Worm (Caenorhabditis elegans) whole organism, L3 larva: Measurements from ENCODE around the gene ric-7.

Experiments
- R02D3.7 ChIP-seq: fragments of 150-350 bp; optimal IDR thresholded peaks from 2 replicates; lab custom pipeline; 2014; ENCODE audit warnings: missing biosample characterization, missing genetic modification characterization
- aly-2 ChIP-seq: fragments of 150-350 bp; optimal IDR thresholded peaks from 2 replicates; lab custom pipeline; 2014; ENCODE audit warnings: missing biosample characterization, missing genetic modification characterization
- ama-1 ChIP-seq: fragments of 150-350 bp; optimal IDR thresholded peaks from 2 replicates; lab custom pipeline; 2018
- ceh-16 ChIP-seq: sonication (generic microtip); optimal IDR thresholded peaks from 2 replicates; lab custom pipeline; 2017; ENCODE audit warnings: missing biosample characterization, missing genetic modification characterization
- ceh-28 ChIP-seq: fragments of 150-350 bp; optimal IDR thresholded peaks from 2 replicates; lab custom pipeline; 2014; ENCODE audit warnings: missing biosample characterization, missing genetic modification reagents, missing genetic modification characterization
- ceh-82 ChIP-seq: fragments of 150-350 bp; optimal IDR thresholded peaks from 2 replicates; lab custom pipeline; 2014; ENCODE audit warnings: missing biosample characterization, missing genetic modification characterization
- ceh-9 ChIP-seq: sonication (generic microtip); optimal IDR thresholded peaks from 2 replicates; lab custom pipeline; 2018; ENCODE audit warnings: missing biosample characterization, missing genetic modification characterization
- egl-27 ChIP-seq: sonication (generic microtip); optimal IDR thresholded peaks from 4 replicates; lab custom pipeline; 2017; ENCODE audit warnings: missing biosample characterization, missing genetic modification reagents, missing genetic modification characterization
- egl-5 ChIP-seq: fragments of 150-350 bp; optimal IDR thresholded peaks from 2 replicates; lab custom pipeline; 2017; ENCODE audit warnings: missing biosample characterization, missing genetic modification reagents, missing genetic modification characterization, inconsistent platforms
- elt-1 ChIP-seq: fragments of 150-350 bp; optimal IDR thresholded peaks from 2 replicates; lab custom pipeline; 2014; ENCODE audit warnings: missing biosample characterization, missing genetic modification characterization
- elt-2 ChIP-seq: sonication (generic microtip); optimal IDR thresholded peaks from 2 replicates; lab custom pipeline; 2016; ENCODE audit warnings: missing genetic modification reagents, mild to moderate bottlenecking, missing genetic modification characterization, missing compliant biosample characterization
- eor-1 ChIP-seq, 2 experiments: fragments of 150-350 bp; optimal IDR thresholded peaks; 2 replicates each; lab custom pipeline; 2014 to 2018; ENCODE audit warnings: missing biosample characterization in 2 of 2, missing genetic modification characterization in 2 of 2
- fkh-10 ChIP-seq: sonication (generic microtip); optimal IDR thresholded peaks from 2 replicates; lab custom pipeline; 2017; ENCODE audit warnings: missing biosample characterization, missing genetic modification reagents, missing genetic modification characterization
- fkh-2 ChIP-seq: fragments of 150-350 bp; optimal IDR thresholded peaks from 2 replicates; lab custom pipeline; 2014; ENCODE audit warnings: missing biosample characterization, missing genetic modification reagents, missing genetic modification characterization
- fos-1 ChIP-seq: fragments of 150-350 bp; optimal IDR thresholded peaks from 2 replicates; lab custom pipeline; 2014; ENCODE audit warnings: missing biosample characterization, missing genetic modification characterization
- hmg-11 ChIP-seq: sonication (generic microtip); optimal IDR thresholded peaks from 2 replicates; lab custom pipeline; 2016; ENCODE audit warnings: missing genetic modification characterization, missing compliant biosample characterization
- lin-15B ChIP-seq: fragments of 150-350 bp; optimal IDR thresholded peaks from 2 replicates; lab custom pipeline; 2014; ENCODE audit warnings: missing biosample characterization, missing genetic modification characterization
- lin-39 ChIP-seq: fragments of 150-350 bp; optimal IDR thresholded peaks from 2 replicates; lab custom pipeline; 2018; ENCODE audit warnings: missing biosample characterization, missing genetic modification reagents, missing genetic modification characterization
- lsy-12 ChIP-seq: sonication (generic microtip); optimal IDR thresholded peaks from 2 replicates; lab custom pipeline; 2016; ENCODE audit warnings: mild to moderate bottlenecking, missing genetic modification characterization, missing compliant biosample characterization
- mdl-1 ChIP-seq: fragments of 150-350 bp; optimal IDR thresholded peaks from 2 replicates; lab custom pipeline; 2014; ENCODE audit warnings: missing biosample characterization, missing genetic modification characterization
- nfya-1 ChIP-seq: sonication (generic microtip); optimal IDR thresholded peaks from 2 replicates; lab custom pipeline; 2017; ENCODE audit warnings: missing genetic modification characterization, mild to moderate bottlenecking, missing compliant biosample characterization, antibody characterized with exemption, moderate library complexity; ENCODE audit not compliant: insufficient read depth
- nhr-12 ChIP-seq: fragments of 150-350 bp; optimal IDR thresholded peaks from 2 replicates; lab custom pipeline; 2014; ENCODE audit warnings: missing biosample characterization, missing genetic modification characterization
- nhr-23 ChIP-seq: fragments of 150-350 bp; optimal IDR thresholded peaks from 2 replicates; lab custom pipeline; 2014; ENCODE audit warnings: missing biosample characterization, missing genetic modification reagents, missing genetic modification characterization
- nhr-237 ChIP-seq: fragments of 150-350 bp; optimal IDR thresholded peaks from 2 replicates; lab custom pipeline; 2014; ENCODE audit warnings: missing biosample characterization, missing genetic modification characterization
- nhr-25 ChIP-seq: sonication (generic microtip); optimal IDR thresholded peaks from 2 replicates; lab custom pipeline; 2017; ENCODE audit warnings: missing biosample characterization, missing genetic modification characterization
- nhr-28 ChIP-seq: fragments of 150-350 bp; optimal IDR thresholded peaks from 2 replicates; lab custom pipeline; 2014; ENCODE audit warnings: missing biosample characterization, missing genetic modification characterization
- nhr-43 ChIP-seq: sonication (generic microtip); optimal IDR thresholded peaks from 2 replicates; lab custom pipeline; 2016; ENCODE audit warnings: mild to moderate bottlenecking, missing genetic modification characterization, missing compliant biosample characterization; ENCODE audit not compliant: poor library complexity, severe bottlenecking
- nhr-67 ChIP-seq: fragments of 150-350 bp; optimal IDR thresholded peaks from 2 replicates; lab custom pipeline; 2014; ENCODE audit warnings: missing biosample characterization, missing genetic modification characterization
- nhr-76 ChIP-seq: fragments of 150-350 bp; sonication (generic microtip); optimal IDR thresholded peaks from 5 replicates; lab custom pipeline; 2014; ENCODE audit warnings: missing biosample characterization, missing genetic modification characterization
- nhr-77 ChIP-seq: fragments of 150-350 bp; optimal IDR thresholded peaks from 2 replicates; lab custom pipeline; 2014; ENCODE audit warnings: missing biosample characterization, missing genetic modification characterization
- pha-4 ChIP-seq: fragments of 150-350 bp; optimal IDR thresholded peaks from 2 replicates; lab custom pipeline; 2014; ENCODE audit warnings: missing biosample characterization, missing genetic modification reagents, missing genetic modification characterization
- pqm-1 ChIP-seq: fragments of 150-350 bp; optimal IDR thresholded peaks from 2 replicates; lab custom pipeline; 2017; ENCODE audit warnings: missing biosample characterization, missing genetic modification characterization, inconsistent platforms
- sea-2 ChIP-seq: fragments of 150-350 bp; sonication (generic microtip); optimal IDR thresholded peaks from 4 replicates; lab custom pipeline; 2014; ENCODE audit warnings: missing biosample characterization, missing genetic modification reagents, missing genetic modification characterization
- skn-1 ChIP-seq: fragments of 150-350 bp; optimal IDR thresholded peaks from 2 replicates; lab custom pipeline; 2014; ENCODE audit warnings: missing biosample characterization, missing genetic modification characterization
- snpc-4 ChIP-seq: fragments of 150-350 bp; optimal IDR thresholded peaks from 2 replicates; lab custom pipeline; 2014; ENCODE audit warnings: missing biosample characterization, missing genetic modification characterization
- tbx-2 ChIP-seq: sonication (generic microtip); optimal IDR thresholded peaks from 2 replicates; lab custom pipeline; 2016; ENCODE audit warnings: mild to moderate bottlenecking, missing genetic modification characterization, missing compliant biosample characterization
- unc-39 ChIP-seq: sonication (generic microtip); optimal IDR thresholded peaks from 4 replicates; lab custom pipeline; 2017; ENCODE audit warnings: missing biosample characterization, missing genetic modification characterization
- unc-62 ChIP-seq: fragments of 150-350 bp; sonication (generic microtip); optimal IDR thresholded peaks from 4 replicates; lab custom pipeline; 2014; ENCODE audit warnings: missing biosample characterization, missing genetic modification reagents, missing genetic modification characterization
- zag-1 ChIP-seq: fragments of 150-350 bp; optimal IDR thresholded peaks from 2 replicates; lab custom pipeline; 2014; ENCODE audit warnings: missing biosample characterization, missing genetic modification characterization

The ric-7 gene

ce11 chrV:14033649-14034048, 27.9 kb upstream of the ric-7 start, which contains the start of gene ins-10:
ins-10 (plus strand) TSS chrV:14033949.
- no peak for TF ChIP-seq fkh-10 (GFP tag; lab: Kevin White, UChicago)
- TF ChIP-seq ceh-16 (tag; lab: Kevin White, UChicago) = no peak
- TF ChIP-seq mdl-1 = no peak
- no peak for TF ChIP-seq nhr-237
- TF ChIP-seq unc-62 (GFP tag; lab: Kevin White, UChicago) = no peak
- TF ChIP-seq egl-5 (tag; lab: Kevin White, UChicago) = no peak
- no peak for TF ChIP-seq nhr-23 (tag; lab: Kevin White, UChicago)
- no peak for TF ChIP-seq elt-1 (tag; lab: Kevin White, UChicago)
- TF ChIP-seq nhr-76 (tag; lab: Kevin White, UChicago) = no peak
- no peak for TF ChIP-seq fos-1 (tag; lab: Kevin White, UChicago)
- no peak for TF ChIP-seq pha-4
- no peak for TF ChIP-seq nhr-77 (tag; lab: Kevin White, UChicago)
- no peak for TF ChIP-seq nhr-43 (tag; lab: Kevin White, UChicago)
- no peak for TF ChIP-seq zag-1 (tag; lab: Kevin White, UChicago)

ce11 chrV:14028256-14028743, 22.6 kb upstream of the ric-7 start:
- TF ChIP-seq nfya-1 (tag; lab: Kevin White, UChicago) = peak; percentile 28
- TF ChIP-seq tbx-2 = peak; percentile 40
- TF ChIP-seq ceh-28 = peak; percentile 37
- TF ChIP-seq nhr-76 (tag; lab: Kevin White, UChicago) = no peak
- TF ChIP-seq fkh-2 (tag; lab: Kevin White, UChicago) = no peak
- no peak for TF ChIP-seq ceh-9 (tag; lab: Kevin White, UChicago)
- no peak for TF ChIP-seq unc-39 (tag; lab: Kevin White, UChicago)
- peak; percentile 94 for TF ChIP-seq ama-1 (lab: Kevin White, UChicago)
- TF ChIP-seq pqm-1 (tag; lab: Kevin White, UChicago) = peak; percentile 24
- peak; percentile 21 for TF ChIP-seq R02D3.7 (tag; lab: Kevin White, UChicago)
- peak; percentile 22 for TF ChIP-seq lin-15B (tag; lab: Kevin White, UChicago)
- peak; percentile 14 for TF ChIP-seq nhr-23 (tag; lab: Kevin White, UChicago)
- TF ChIP-seq nhr-77 (tag; lab: Kevin White, UChicago) = peak; percentile 23
- TF ChIP-seq lsy-12 (tag; lab: Kevin White, UChicago) = peak; percentile 71
- peak; percentile 78 for TF ChIP-seq nhr-43 (tag; lab: Kevin White, UChicago)
- TF ChIP-seq elt-2 (tag; lab: Kevin White, UChicago) = peak; percentile 61
- TF ChIP-seq skn-1 = no peak
- TF ChIP-seq snpc-4 (tag; lab: Kevin White, UChicago) = peak; percentile 94
- TF ChIP-seq egl-27 (tag; lab: Kevin White, UChicago) = no peak

ce11 chrV:14027384-14027783, 21.7 kb upstream of the ric-7 start, which contains the start of gene T08G5.3:
T08G5.3 (minus strand) TSS chrV:14027484.
- TF ChIP-seq aly-2 (tag; lab: Kevin White, UChicago) (no peak), fos-1 (tag; lab: Kevin White, UChicago) (no peak), nfya-1 (tag; lab: Kevin White, UChicago) (no peak), egl-27 (tag; lab: Kevin White, UChicago) (no peak), egl-5 (tag; lab: Kevin White, UChicago) (no peak), nhr-77 (tag; lab: Kevin White, UChicago) (no peak), pqm-1 (tag; lab: Kevin White, UChicago) (no peak), nhr-43 (tag; lab: Kevin White, UChicago) (no peak), nhr-12 (tag; lab: Kevin White, UChicago) (no peak), zag-1 (tag; lab: Kevin White, UChicago) (no peak), R02D3.7 (tag; lab: Kevin White, UChicago) (no peak), tbx-2 (no peak), lin-39 (tag; lab: Kevin White, UChicago) (no peak), nhr-28 (no peak), ceh-82 (tag; lab: Kevin White, UChicago) (no peak), mdl-1 (no peak), nhr-76 (tag; lab: Kevin White, UChicago) (no peak), ceh-16 (tag; lab: Kevin White, UChicago) (no peak)

ce11 chrV:14026194-14026593, 20.5 kb upstream of the ric-7 start, which contains the start of gene T08G5.2:
T08G5.2 (minus strand) TSS chrV:14026294.
- TF ChIP-seq hmg-11 (tag; lab: Kevin White, UChicago) (no peak), elt-2 (tag; lab: Kevin White, UChicago) (no peak), nhr-43 (tag; lab: Kevin White, UChicago) (no peak), R02D3.7 (tag; lab: Kevin White, UChicago) (no peak), nhr-67 (tag; lab: Kevin White, UChicago) (no peak), nhr-25 (tag; lab: Kevin White, UChicago) (no peak), nfya-1 (tag; lab: Kevin White, UChicago) (no peak), ceh-9 (tag; lab: Kevin White, UChicago) (no peak), nhr-12 (tag; lab: Kevin White, UChicago) (no peak), pha-4 (no peak), eor-1 (tag; optimal IDR thresholded peaks at IDR 0.05; lab: Kevin White, UChicago) (no peak), fkh-2 (tag; lab: Kevin White, UChicago) (no peak), skn-1 (no peak), sea-2 (GFP tag; lab: Kevin White, UChicago) (no peak), egl-27 (tag; lab: Kevin White, UChicago) (no peak), nhr-77 (tag; lab: Kevin White, UChicago) (no peak), tbx-2 (no peak), pqm-1 (tag; lab: Kevin White, UChicago) (no peak), unc-39 (tag; lab: Kevin White, UChicago) (no peak)
